Worm (Caenorhabditis elegans) whole organism, late embryonic: ENCODE measurements around the gene C03H5.4.

ENCODE experiments used
- C08G9.2 ChIP-seq: sonication (generic microtip); optimal IDR thresholded peaks from 2 replicates; lab custom pipeline; 2016; ENCODE audit warnings: mild to moderate bottlenecking, missing genetic modification characterization, moderate library complexity, missing compliant biosample characterization
- K02D7.2 ChIP-seq: sonication (generic microtip); optimal IDR thresholded peaks from 2 replicates; lab custom pipeline; 2017; ENCODE audit warnings: mild to moderate bottlenecking, missing genetic modification characterization, missing compliant biosample characterization
- T23F11.4 ChIP-seq: fragments of 200-800 bp; sonication (Bioruptor generic); optimal IDR thresholded peaks from 2 replicates; lab custom pipeline; 2018; ENCODE audit warnings: mild to moderate bottlenecking, missing genetic modification characterization, missing compliant biosample characterization
- Y22D7AL.16 ChIP-seq: sonication (generic microtip); optimal IDR thresholded peaks from 2 replicates; lab custom pipeline; 2016; ENCODE audit warnings: missing genetic modification characterization, missing compliant biosample characterization
- ceh-14 ChIP-seq: sonication (generic microtip); optimal IDR thresholded peaks from 2 replicates; lab custom pipeline; 2016; ENCODE audit warnings: missing genotype, missing genetic modification characterization, missing compliant biosample characterization
- ceh-18 ChIP-seq: sonication (generic microtip); optimal IDR thresholded peaks from 2 replicates; lab custom pipeline; 2016; ENCODE audit warnings: missing genetic modification characterization, missing compliant biosample characterization
- ceh-2 ChIP-seq: sonication (generic microtip); optimal IDR thresholded peaks from 2 replicates; lab custom pipeline; 2016; ENCODE audit warnings: missing genotype, missing genetic modification characterization, missing compliant biosample characterization
- ceh-22 ChIP-seq: sonication (generic microtip); optimal IDR thresholded peaks from 2 replicates; lab custom pipeline; 2017; ENCODE audit warnings: missing biosample characterization, missing genetic modification characterization
- ceh-24 ChIP-seq: sonication (generic microtip); optimal IDR thresholded peaks from 2 replicates; lab custom pipeline; 2016; ENCODE audit warnings: mild to moderate bottlenecking, missing genetic modification characterization, missing compliant biosample characterization
- ceh-34 ChIP-seq: sonication (generic microtip); optimal IDR thresholded peaks from 2 replicates; lab custom pipeline; 2016; ENCODE audit warnings: mild to moderate bottlenecking, missing genetic modification characterization, missing compliant biosample characterization
- ceh-45 ChIP-seq: fragments of 200-800 bp; sonication (Bioruptor generic); IDR thresholded peaks from 2 replicates; pipeline ENCODE4 v1.3.6; 2022; ENCODE audit warnings: missing genetic modification reagents, missing genetic modification characterization, missing compliant biosample characterization
- ceh-6 ChIP-seq: fragments of 200-800 bp; sonication (Bioruptor generic); optimal IDR thresholded peaks from 2 replicates; lab custom pipeline; 2018; ENCODE audit warnings: mild to moderate bottlenecking, missing genetic modification characterization, missing compliant biosample characterization
- che-1 ChIP-seq: sonication (generic microtip); optimal IDR thresholded peaks from 2 replicates; lab custom pipeline; 2016; ENCODE audit warnings: mild to moderate bottlenecking, missing genetic modification characterization, missing compliant biosample characterization
- eyg-1 ChIP-seq: sonication (generic microtip); optimal IDR thresholded peaks from 2 replicates; lab custom pipeline; 2016; ENCODE audit warnings: missing genotype, missing genetic modification characterization, missing compliant biosample characterization
- fkh-10 ChIP-seq: fragments of 150-350 bp; optimal IDR thresholded peaks from 2 replicates; lab custom pipeline; 2014; ENCODE audit warnings: missing biosample characterization, missing genetic modification reagents, missing genetic modification characterization
- fkh-6 ChIP-seq: sonication (generic microtip); optimal IDR thresholded peaks from 2 replicates; lab custom pipeline; 2016; ENCODE audit warnings: missing genetic modification characterization, missing compliant biosample characterization
- hlh-6 ChIP-seq: sonication (generic microtip); optimal IDR thresholded peaks from 2 replicates; lab custom pipeline; 2016; ENCODE audit warnings: missing genotype, missing genetic modification characterization, missing compliant biosample characterization
- lin-11 ChIP-seq: fragments of 200-800 bp; sonication (Bioruptor generic); optimal IDR thresholded peaks from 2 replicates; lab custom pipeline; 2018; ENCODE audit warnings: mild to moderate bottlenecking, missing genetic modification characterization, missing compliant biosample characterization
- madf-2 ChIP-seq: sonication (generic microtip); optimal IDR thresholded peaks from 2 replicates; lab custom pipeline; 2017; ENCODE audit warnings: missing genetic modification characterization, missing compliant biosample characterization
- mec-3 ChIP-seq: sonication (generic microtip); optimal IDR thresholded peaks from 2 replicates; lab custom pipeline; 2016; ENCODE audit warnings: borderline replicate concordance, missing genetic modification characterization, missing compliant biosample characterization
- nfya-1 ChIP-seq: sonication (generic microtip); optimal IDR thresholded peaks from 2 replicates; lab custom pipeline; 2017; ENCODE audit warnings: missing genetic modification characterization, mild to moderate bottlenecking, missing compliant biosample characterization, antibody characterized with exemption, moderate library complexity
- npax-4 ChIP-seq: sonication (generic microtip); optimal IDR thresholded peaks from 2 replicates; lab custom pipeline; 2016; ENCODE audit warnings: missing genetic modification characterization, missing compliant biosample characterization
- odd-2 ChIP-seq: sonication (generic microtip); optimal IDR thresholded peaks from 2 replicates; lab custom pipeline; 2017; ENCODE audit warnings: antibody characterized with exemption, mild to moderate bottlenecking, missing genetic modification characterization, missing compliant biosample characterization
- pag-3 ChIP-seq: sonication (generic microtip); optimal IDR thresholded peaks from 2 replicates; lab custom pipeline; 2016; ENCODE audit warnings: missing compliant biosample characterization, missing genetic modification characterization, borderline replicate concordance
- pat-9 ChIP-seq: fragments of 200-800 bp; sonication (Bioruptor generic); optimal IDR thresholded peaks from 2 replicates; lab custom pipeline; 2018; ENCODE audit warnings: mild to moderate bottlenecking, missing genetic modification characterization, moderate library complexity, missing compliant biosample characterization
- pax-1 ChIP-seq: fragments of 150-350 bp; optimal IDR thresholded peaks from 2 replicates; lab custom pipeline; 2014; ENCODE audit warnings: missing biosample characterization, missing genetic modification characterization
- pha-4 ChIP-seq: fragments of 150-350 bp; optimal IDR thresholded peaks from 2 replicates; lab custom pipeline; 2018; ENCODE audit warnings: missing biosample characterization, missing genetic modification reagents, missing genetic modification characterization
- ref-2 ChIP-seq: sonication (generic microtip); optimal IDR thresholded peaks from 2 replicates; lab custom pipeline; 2016; ENCODE audit warnings: missing genetic modification characterization, missing compliant biosample characterization
- sox-2 ChIP-seq: fragments of 200-800 bp; sonication (Bioruptor generic); IDR thresholded peaks from 2 replicates; pipeline ENCODE4 v1.3.6; 2022; ENCODE audit warnings: missing genetic modification reagents, missing genetic modification characterization, missing compliant biosample characterization
- sox-4 ChIP-seq: sonication (generic microtip); optimal IDR thresholded peaks from 2 replicates; lab custom pipeline; 2017; ENCODE audit warnings: mild to moderate bottlenecking, missing genetic modification characterization, inconsistent platforms, missing compliant biosample characterization
- tbx-2 ChIP-seq: sonication (generic microtip); optimal IDR thresholded peaks from 2 replicates; lab custom pipeline; 2016; ENCODE audit warnings: missing genetic modification characterization, missing compliant biosample characterization
- unc-3 ChIP-seq, 2 experiments: fragments of 200-800 bp in 1 of 2; sonication (Bioruptor generic) in 1 of 2; sonication (generic microtip) in 1 of 2; conservative IDR thresholded peaks in 1 of 2; optimal IDR thresholded peaks in 1 of 2; 2 replicates each; pipeline versions ENCODE4 v1.3.6 to Lab custom; 2016 to 2022; ENCODE audit warnings: missing compliant biosample characterization in 2 of 2, missing genetic modification characterization in 2 of 2, missing genetic modification reagents in 1 of 2
- unc-42 ChIP-seq: sonication (generic microtip); optimal IDR thresholded peaks from 2 replicates; lab custom pipeline; 2016; ENCODE audit warnings: missing genotype, missing genetic modification characterization, missing compliant biosample characterization
- unc-55 ChIP-seq: sonication (generic microtip); optimal IDR thresholded peaks from 2 replicates; lab custom pipeline; 2017; ENCODE audit warnings: missing biosample characterization, missing genetic modification reagents, missing genetic modification characterization
- zip-5 ChIP-seq: sonication (generic microtip); optimal IDR thresholded peaks from 2 replicates; lab custom pipeline; 2016; ENCODE audit warnings: missing genetic modification characterization, missing compliant biosample characterization
- ztf-16 ChIP-seq: sonication (generic microtip); optimal IDR thresholded peaks from 2 replicates; lab custom pipeline; 2017; ENCODE audit warnings: missing genetic modification characterization, missing compliant biosample characterization

Gene C03H5.4

DNA sequence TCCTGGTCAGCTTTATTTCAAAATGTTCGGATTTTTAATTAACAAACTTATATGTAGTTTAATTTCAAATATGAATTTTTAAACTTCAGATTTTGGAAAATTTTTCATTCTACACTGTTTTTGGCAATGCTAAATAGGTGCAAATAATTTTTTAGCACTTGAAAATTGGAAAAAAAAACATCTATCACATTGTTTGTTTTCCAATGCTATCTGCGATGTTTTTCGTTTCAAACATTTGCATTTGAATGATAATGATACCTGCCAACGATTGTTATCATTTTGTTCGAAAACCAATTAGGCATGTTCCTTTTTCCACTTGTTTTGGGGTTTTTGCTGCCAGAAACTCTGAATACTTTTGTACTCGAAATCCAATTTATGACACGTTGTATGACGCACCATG is at the start of gene C03H5.4:
C03H5.4 (plus strand) TSS at position 301 of the 400 bp plus-strand sequence.
- TF ChIP-seq pag-3 (no peak), ceh-18 (tag; lab: Kevin White, UChicago) (no peak), C08G9.2 (tag; lab: Kevin White, UChicago) (no peak), ref-2 (no peak), sox-2 (no peak), pha-4 (tag; lab: Kevin White, UChicago) (no peak), che-1 (tag; lab: Kevin White, UChicago) (no peak), lin-11 (tag; lab: Kevin White, UChicago) (no peak), ceh-34 (tag; lab: Kevin White, UChicago) (no peak), unc-55 (GFP tag; lab: Kevin White, UChicago) (no peak), ceh-6 (GFP tag; lab: Kevin White, UChicago) (no peak), hlh-6 (tag; lab: Kevin White, UChicago) (no peak), ceh-14 (no peak), Y22D7AL.16 (no peak)

DNA sequence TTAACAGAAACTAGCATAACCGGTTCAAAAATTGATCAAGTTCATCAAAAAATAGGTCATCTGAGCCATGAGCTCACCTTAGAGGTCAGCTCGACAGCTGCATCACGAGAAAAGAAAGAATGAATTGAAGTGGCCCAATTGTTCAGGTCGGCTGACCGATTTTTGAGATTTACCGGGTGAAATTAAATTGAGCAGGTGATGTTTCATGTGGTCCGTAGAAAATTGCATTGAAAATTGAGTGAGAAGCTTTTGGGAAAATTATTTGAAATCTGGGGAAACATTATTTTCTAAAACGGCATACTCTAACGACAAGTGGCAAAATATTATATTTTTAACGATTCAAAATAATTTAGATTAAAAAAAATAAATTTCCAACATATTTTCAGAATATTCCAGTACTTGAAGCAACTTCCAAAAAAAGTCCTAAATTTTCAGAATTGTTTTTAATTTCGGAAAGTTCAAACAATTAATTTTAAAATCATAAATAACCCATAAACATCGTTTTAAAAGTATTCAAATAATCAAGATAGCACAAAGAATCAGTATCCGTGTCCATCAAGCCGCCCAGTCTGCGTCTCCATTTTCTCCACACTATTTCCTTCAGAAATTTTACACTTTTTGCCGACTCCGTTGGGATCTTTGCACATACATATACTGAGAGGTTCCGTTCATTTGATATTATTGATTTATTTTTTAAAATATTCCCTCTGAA is 49.3 kb upstream of the C03H5.4 start, which contains the start of gene sgcb-1:
sgcb-1 (plus strand) TSS at position 662 of the 712 bp plus-strand sequence.
- TF ChIP-seq nfya-1 (tag; lab: Kevin White, UChicago) (no peak), mec-3 (tag; lab: Kevin White, UChicago) (no peak), ztf-16 (tag; lab: Kevin White, UChicago) (no peak), unc-3 (GFP tag; conservative IDR thresholded peaks at IDR 0.05; lab: Robert Waterston, UW) (no peak), unc-3 (tag; optimal IDR thresholded peaks at IDR 0.05; lab: Kevin White, UChicago) (no peak), ceh-14 (no peak), tbx-2 (tag; lab: Kevin White, UChicago) (no peak), T23F11.4 (no peak), pat-9 (tag; lab: Kevin White, UChicago) (no peak), npax-4 (tag; lab: Kevin White, UChicago) (no peak), sox-4 (tag; lab: Kevin White, UChicago) (no peak), K02D7.2 (tag; lab: Kevin White, UChicago) (no peak), unc-55 (GFP tag; lab: Kevin White, UChicago) (no peak), unc-42 (no peak), zip-5 (tag; lab: Kevin White, UChicago) (no peak)

DNA sequence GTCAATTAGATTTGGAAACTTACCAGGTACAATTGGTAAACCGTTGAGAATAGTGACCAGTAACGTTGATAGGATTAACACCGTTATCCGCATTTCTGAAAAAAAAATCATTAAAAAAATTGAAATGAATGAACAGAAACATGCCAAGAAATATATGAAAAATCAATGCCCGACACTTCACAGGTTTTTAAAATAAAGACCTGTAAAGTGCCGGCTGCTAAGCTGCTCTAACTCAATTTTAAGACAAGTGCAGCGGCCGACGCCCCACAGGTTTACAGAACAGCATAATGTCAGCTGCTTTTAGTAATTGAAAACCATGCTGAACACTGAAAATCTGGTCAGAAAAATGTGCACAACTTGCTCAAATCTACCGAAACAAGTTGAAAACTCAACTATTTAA is 42.6 kb upstream of the C03H5.4 start, which contains the start of gene cbn-1:
cbn-1 (minus strand) TSS at position 101 of the 400 bp plus-strand sequence.
- no peak for TF ChIP-seq fkh-10
- no peak for TF ChIP-seq pax-1 (tag; lab: Kevin White, UChicago)
- TF ChIP-seq madf-2 = no peak
- TF ChIP-seq eyg-1 = no peak
- no peak for TF ChIP-seq ceh-45 (GFP tag; lab: Robert Waterston, UW)
- no peak for TF ChIP-seq pag-3
- no peak for TF ChIP-seq odd-2 (tag; lab: Kevin White, UChicago)
- TF ChIP-seq ceh-2 = no peak
- no peak for TF ChIP-seq pha-4 (tag; lab: Kevin White, UChicago)
- no peak for TF ChIP-seq ceh-18 (tag; lab: Kevin White, UChicago)
- no peak for TF ChIP-seq che-1 (tag; lab: Kevin White, UChicago)
- TF ChIP-seq fkh-6 (tag; lab: Kevin White, UChicago) = no peak
- TF ChIP-seq ceh-6 (GFP tag; lab: Kevin White, UChicago) = no peak
- TF ChIP-seq ceh-24 = no peak
- no peak for TF ChIP-seq ztf-16 (tag; lab: Kevin White, UChicago)
- no peak for TF ChIP-seq ceh-22 (tag; lab: Kevin White, UChicago)
- TF ChIP-seq sox-4 (tag; lab: Kevin White, UChicago) = no peak
- TF ChIP-seq hlh-6 (tag; lab: Kevin White, UChicago) = no peak
